Fruit fly (Drosophila melanogaster) S2 (cell line): ENCODE data around the gene Vps52.

Experiments
- CG8478 ChIP-seq: fragments of >200 bp; optimal IDR thresholded peaks from 2 replicates; lab custom pipeline; 2018
- CTCF ChIP-seq, 2 experiments: fragments of >200 bp; optimal IDR thresholded peaks; 2 replicates each; lab custom pipeline; 2018

DNA sequence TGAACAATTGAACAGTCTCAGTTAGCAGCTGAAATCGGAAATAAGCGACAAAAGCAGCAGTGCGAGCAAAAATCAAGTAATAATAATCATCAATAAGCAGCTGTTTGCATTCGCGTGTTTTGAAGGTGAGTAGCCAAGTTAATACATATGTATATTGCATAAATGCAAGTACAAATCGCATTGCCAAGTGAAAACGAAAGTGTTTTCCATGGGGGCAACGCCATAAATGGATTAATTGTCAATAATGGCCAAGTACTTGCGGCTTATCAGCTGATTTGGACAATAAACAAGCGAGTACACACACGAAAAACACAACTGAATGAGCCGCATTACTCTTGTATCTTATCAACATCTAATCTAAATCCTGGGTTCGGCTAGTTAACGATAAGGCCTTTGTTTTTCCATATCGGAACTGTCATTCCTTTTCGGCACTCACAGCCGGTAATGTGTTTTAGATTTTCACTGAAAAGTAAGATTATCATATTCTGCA is 23.6 kb upstream of the Vps52 start:
- TF ChIP-seq CG8478 (lab: Kevin White, UChicago) (no peak), CTCF (optimal IDR thresholded peaks at IDR 0.05; lab: Kevin White, UChicago) (no peak)
